Worm (Caenorhabditis elegans): ENCODE measurements around the gene lcmt-1.

DNA sequence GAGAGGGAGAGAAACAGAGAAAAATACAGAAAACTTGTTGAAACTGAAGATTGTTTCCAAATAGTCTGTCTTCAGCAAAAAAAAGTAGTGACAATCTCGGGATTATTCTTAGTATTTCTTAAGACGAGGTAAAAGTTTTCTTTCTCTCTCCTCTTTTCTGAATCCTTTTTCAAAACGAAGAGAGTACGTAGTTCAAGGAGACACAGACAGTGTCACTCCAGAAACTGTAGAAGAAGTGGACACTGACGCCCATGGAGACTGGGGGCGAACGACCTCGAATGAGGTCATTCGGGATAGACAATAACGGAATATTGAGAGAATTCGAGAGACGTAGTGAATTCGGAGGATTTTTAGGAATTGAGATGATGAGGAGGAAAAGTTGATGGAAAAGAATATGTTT lies 12.3 kb upstream of the lcmt-1 start, which contains the start of gene gly-6:
- TF ChIP-seq ama-1 (optimal IDR thresholded peaks at IDR 0.05) (no peak), tra-4 (tag; optimal IDR thresholded peaks at IDR 0.05) (no peak), flt-1 (GFP tag; IDR thresholded peaks at IDR 0.05) (no peak), ceh-13 (GFP tag; optimal IDR thresholded peaks at IDR 0.05) (no peak), ets-7 (tag; optimal IDR thresholded peaks at IDR 0.05) (no peak), F13C5.2 (tag; optimal IDR thresholded peaks at IDR 0.05) (no peak), B0310.2 (tag; optimal IDR thresholded peaks at IDR 0.05) (no peak), sea-1 (GFP tag; conservative IDR thresholded peaks at IDR 0.05) (no peak), ceh-36 (tag; optimal IDR thresholded peaks at IDR 0.05) (no peak), tbx-11 (GFP tag; IDR thresholded peaks at IDR 0.05) (no peak), pes-1 (GFP tag; IDR thresholded peaks at IDR 0.05) (no peak), hmg-4 (GFP tag; optimal IDR thresholded peaks at IDR 0.05) (no peak), tbx-37 (GFP tag; conservative IDR thresholded peaks at IDR 0.05) (no peak), hmbx-1 (tag; optimal IDR thresholded peaks at IDR 0.05) (no peak)

All from whole organism, early embryonic.